Worm (Caenorhabditis elegans): ENCODE data around the gene cyp-13A4.

- TF ChIP-seq him-1 (tag; optimal IDR thresholded peaks at IDR 0.05) (no peak), W03F9.2 (tag; optimal IDR thresholded peaks at IDR 0.05) (no peak)
Observed at ce11 chrII:9826946-9827345, 29.4 kb upstream of the cyp-13A4 start.
